Worm (Caenorhabditis elegans) whole organism, L4 larva: ENCODE data around the gene pals-32.

ENCODE experiments used
- R02D3.7 ChIP-seq: fragments of 150-350 bp; sonication (generic microtip); optimal IDR thresholded peaks from 3 replicates; lab custom pipeline; 2014; ENCODE audit warnings: missing biosample characterization, missing genetic modification characterization
- cey-2 ChIP-seq: sonication (generic microtip); optimal IDR thresholded peaks from 3 replicates; lab custom pipeline; 2017; ENCODE audit warnings: missing genetic modification characterization, mild to moderate bottlenecking, missing compliant biosample characterization, antibody characterized with exemption, borderline replicate concordance; ENCODE audit not compliant: insufficient read depth
- nhr-42 ChIP-seq: fragments of 200-800 bp; sonication (Bioruptor generic); IDR thresholded peaks from 2 replicates; pipeline ENCODE4 v1.3.6; 2022; ENCODE audit warnings: missing genetic modification characterization, missing compliant biosample characterization

ce11 chrV:2859738-2860137 lies 36.7 kb upstream of the pals-32 start, which contains the start of gene srj-54:
- no peak for TF ChIP-seq R02D3.7 (tag; lab: Kevin White, UChicago)
- no peak for TF ChIP-seq nhr-42
- no peak for TF ChIP-seq cey-2 (tag; lab: Kevin White, UChicago)
